Fruit fly (Drosophila melanogaster): ENCODE measurements around the gene CG14073.
A peak's percentile ranks its signal among the peaks of the same experiment; 100 is the strongest.

The CG14073 gene

DNA sequence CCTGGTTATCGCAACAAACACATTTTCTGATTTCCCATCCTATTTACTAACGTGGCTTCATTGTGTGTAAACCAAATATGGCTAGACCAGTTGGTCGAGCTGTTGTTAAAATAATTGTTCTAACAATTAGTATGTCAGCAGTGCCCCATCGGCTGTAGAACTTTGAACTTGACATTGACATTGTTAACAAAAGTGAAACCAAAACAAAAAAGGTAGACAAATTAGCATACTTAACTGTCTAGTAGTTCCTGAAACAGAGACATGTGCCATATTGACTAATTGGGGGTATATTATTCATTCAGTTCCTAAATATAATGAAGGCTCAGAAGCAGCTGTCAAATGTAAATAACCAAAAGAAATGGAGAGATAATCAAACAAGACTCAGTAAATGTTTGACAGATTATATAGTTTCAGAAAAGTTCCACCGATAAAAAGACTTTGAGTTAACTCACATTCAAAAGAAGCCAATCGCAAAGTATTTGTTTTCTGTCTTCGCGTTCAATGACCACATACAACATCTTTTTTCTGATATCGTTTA, 17.3 kb upstream of the CG14073 start (continued):
- TF ChIP-seq Hmr (GFP tag; optimal IDR thresholded peaks at IDR 0.05) (peak; percentile 71), CG1603 (tag; optimal IDR thresholded peaks at IDR 0.05) (no peak), gt (GFP tag; IDR thresholded peaks at IDR 0.05) (no peak), Rx (GFP tag; IDR thresholded peaks at IDR 0.05) (no peak), gsb-n (tag; optimal IDR thresholded peaks at IDR 0.05) (no peak), nmo (GFP tag; optimal IDR thresholded peaks at IDR 0.05) (no peak), CG31441 (GFP tag; IDR thresholded peaks at IDR 0.05) (no peak), psq (GFP tag; optimal IDR thresholded peaks at IDR 0.05) (no peak), gcm2 (GFP tag; optimal IDR thresholded peaks at IDR 0.05) (no peak), CG17568 (GFP tag; optimal IDR thresholded peaks at IDR 0.05) (peak; percentile 10), jumu (GFP tag; optimal IDR thresholded peaks at IDR 0.05) (no peak), CG7372 (GFP tag; IDR thresholded peaks at IDR 0.05) (no peak), Med (GFP tag) (peak; percentile 29), CG10274 (GFP tag; optimal IDR thresholded peaks at IDR 0.05) (no peak), CG8089 (GFP tag; optimal IDR thresholded peaks at IDR 0.05) (no peak), gce (GFP tag; IDR thresholded peaks at IDR 0.05) (no peak), CG7745 (tag; optimal IDR thresholded peaks at IDR 0.05) (no peak), CG31388 (GFP tag; optimal IDR thresholded peaks at IDR 0.05) (no peak)

DNA sequence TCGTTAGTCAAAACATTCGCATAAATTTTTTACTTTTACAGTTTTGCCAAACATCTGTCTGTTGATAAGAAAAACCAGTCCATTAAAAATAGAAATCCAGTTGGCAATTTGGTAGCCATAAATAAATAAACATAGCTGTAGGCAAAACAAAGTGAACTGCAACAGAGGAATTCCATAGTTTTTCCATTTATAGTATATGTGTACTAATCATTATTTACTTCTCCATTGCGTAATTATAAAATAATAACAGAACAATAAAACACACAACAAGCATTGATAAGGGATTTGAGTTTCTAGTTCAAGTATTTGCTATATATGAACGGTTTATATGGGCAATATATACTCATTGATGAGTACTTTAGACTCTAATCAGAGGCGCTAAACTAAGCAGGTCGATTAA, 16.2 kb upstream of the CG14073 start:
- TF ChIP-seq fu2 (GFP tag; optimal IDR thresholded peaks at IDR 0.05) (no peak), CG12155 (GFP tag; optimal IDR thresholded peaks at IDR 0.05) (no peak), CG7357 (GFP tag; IDR thresholded peaks at IDR 0.05) (no peak), CG15601 (tag; optimal IDR thresholded peaks at IDR 0.05) (peak; percentile 1), Asciz (GFP tag; optimal IDR thresholded peaks at IDR 0.05) (peak; percentile 12), bsh (GFP tag; optimal IDR thresholded peaks at IDR 0.05) (peak in 1 of 2 experiments; percentile 7), abd-A (tag; optimal IDR thresholded peaks at IDR 0.05) (no peak), nmo (GFP tag; optimal IDR thresholded peaks at IDR 0.05) (no peak), Abd-B (GFP tag; optimal IDR thresholded peaks at IDR 0.05) (no peak), Dp (GFP tag; optimal IDR thresholded peaks at IDR 0.05) (no peak), CG5953 (GFP tag; IDR thresholded peaks at IDR 0.05) (no peak), Nf-YA (GFP tag; IDR thresholded peaks at IDR 0.05) (no peak), Dbx (GFP tag; IDR thresholded peaks at IDR 0.05) (no peak), Pdp1 (GFP tag; optimal IDR thresholded peaks at IDR 0.05) (peak in 1 of 2 experiments; percentile 82), CG3163 (GFP tag; optimal IDR thresholded peaks at IDR 0.05) (no peak), CG17568 (GFP tag; optimal IDR thresholded peaks at IDR 0.05) (peak; percentile 12), exex (tag; optimal IDR thresholded peaks at IDR 0.05) (peak; percentile 43), CG11456 (GFP tag; IDR thresholded peaks at IDR 0.05) (no peak), CG4854 (GFP tag; optimal IDR thresholded peaks at IDR 0.05) (no peak), sna (GFP tag; IDR thresholded peaks at IDR 0.05; ENCODE audit: partially characterized antibody) (no peak), CG6683 (GFP tag; optimal IDR thresholded peaks at IDR 0.05) (no peak), phol (tag; optimal IDR thresholded peaks at IDR 0.05) (no peak), CG9876 (GFP tag; optimal IDR thresholded peaks at IDR 0.05) (no peak), aop (GFP tag; IDR thresholded peaks at IDR 0.05) (no peak), sug (tag; optimal IDR thresholded peaks at IDR 0.05) (peak; percentile 22), sd (tag; optimal IDR thresholded peaks at IDR 0.05) (peak; percentile 66), Sox100B (GFP tag; optimal IDR thresholded peaks at IDR 0.05) (peak; percentile 1), sens (GFP tag) (peak; percentile 59), CG2712 (tag; optimal IDR thresholded peaks at IDR 0.05) (no peak), CG16779 (GFP tag; IDR thresholded peaks at IDR 0.05) (no peak), CTCF (GFP tag; optimal IDR thresholded peaks at IDR 0.05) (no peak), bab2 (GFP tag; optimal IDR thresholded peaks at IDR 0.05) (no peak), Lpt (GFP tag; optimal IDR thresholded peaks at IDR 0.05) (no peak), Ets65A (GFP tag) (no peak), Side (GFP tag; optimal IDR thresholded peaks at IDR 0.05) (no peak), Hmr (GFP tag; optimal IDR thresholded peaks at IDR 0.05) (peak; percentile 2)

All from whole organism, embryonic.